Fruit fly (Drosophila melanogaster) whole organism, embryonic: ENCODE data around the gene CG14110.

Experiments used
- B-H1 ChIP-seq: fragments of 200-800 bp; sonication (Bioruptor generic); IDR thresholded peaks from 3 replicates; pipeline ENCODE4 v1.3.6; 2022; ENCODE audit warnings: missing biosample characterization, missing genetic modification characterization
- CG10462 ChIP-seq: fragments of 200-800 bp; sonication (Bioruptor generic); optimal IDR thresholded peaks from 2 replicates; lab custom pipeline; 2016; ENCODE audit warnings: missing biosample characterization, missing genetic modification characterization
- CG10565 ChIP-seq: fragments of 200-800 bp; sonication (Bioruptor generic); optimal IDR thresholded peaks from 3 replicates; lab custom pipeline; 2016; ENCODE audit warnings: missing biosample characterization, mild to moderate bottlenecking, missing genetic modification characterization
- CG11085 ChIP-seq: fragments of 200-800 bp; sonication (Bioruptor generic); IDR thresholded peaks from 2 replicates; pipeline ENCODE4 v1.3.6; 2022; ENCODE audit warnings: missing biosample characterization, missing genetic modification characterization
- CG12104 ChIP-seq: fragments of 200-800 bp; sonication (Bioruptor generic); optimal IDR thresholded peaks from 3 replicates; lab custom pipeline; 2016; ENCODE audit warnings: missing biosample characterization, missing genetic modification characterization
- CG12155 ChIP-seq: fragments of 200-800 bp; sonication (Bioruptor generic); optimal IDR thresholded peaks from 3 replicates; lab custom pipeline; 2016; ENCODE audit warnings: missing biosample characterization, missing genetic modification characterization
- CG12391 ChIP-seq: fragments of 200-800 bp; sonication (Bioruptor generic); optimal IDR thresholded peaks from 3 replicates; lab custom pipeline; 2018; ENCODE audit warnings: missing biosample characterization, mild to moderate bottlenecking, missing genetic modification characterization, moderate library complexity
- CG12942 ChIP-seq: fragments of 200-800 bp; sonication (Bioruptor generic); optimal IDR thresholded peaks from 3 replicates; lab custom pipeline; 2016; ENCODE audit warnings: missing biosample characterization, missing genetic modification characterization
- CG1602 ChIP-seq: fragments of 200-800 bp; sonication (Bioruptor generic); optimal IDR thresholded peaks from 3 replicates; lab custom pipeline; 2016; ENCODE audit warnings: missing biosample characterization, missing genetic modification characterization
- CG18619 ChIP-seq: fragments of 200-800 bp; sonication (Bioruptor generic); optimal IDR thresholded peaks from 3 replicates; lab custom pipeline; 2017; ENCODE audit warnings: missing biosample characterization, mild to moderate bottlenecking, missing genetic modification characterization
- CG30020 ChIP-seq: fragments of 200-800 bp; optimal IDR thresholded peaks from 2 replicates; lab custom pipeline; 2019; ENCODE audit warnings: missing biosample characterization, mild to moderate bottlenecking, missing genetic modification characterization, moderate library complexity
- CG6175 ChIP-seq: fragments of 200-800 bp; sonication (Bioruptor generic); IDR thresholded peaks from 3 replicates; pipeline ENCODE4 v1.3.6; 2022; ENCODE audit warnings: missing biosample characterization, missing genetic modification characterization
- CG6654 ChIP-seq: fragments of 200-800 bp; sonication (Bioruptor generic); optimal IDR thresholded peaks from 2 replicates; lab custom pipeline; 2017; ENCODE audit warnings: missing biosample characterization, mild to moderate bottlenecking, missing genetic modification characterization
- CG7372 ChIP-seq: fragments of 200-800 bp; sonication (Bioruptor generic); IDR thresholded peaks from 2 replicates; pipeline ENCODE4 v1.3.6; 2022; ENCODE audit warnings: missing biosample characterization, missing genetic modification characterization
- CG7928 ChIP-seq: fragments of 200-800 bp; sonication (Bioruptor generic); optimal IDR thresholded peaks from 2 replicates; lab custom pipeline; 2017; ENCODE audit warnings: missing biosample characterization, mild to moderate bottlenecking, missing genetic modification characterization
- CG8765 ChIP-seq: fragments of 200-800 bp; sonication (Bioruptor generic); IDR thresholded peaks from 2 replicates; pipeline ENCODE4 v1.3.6; 2022; ENCODE audit warnings: missing biosample characterization, missing genetic modification characterization
- CG8924 ChIP-seq: fragments of 200-800 bp; optimal IDR thresholded peaks from 3 replicates; lab custom pipeline; 2019; ENCODE audit warnings: missing biosample characterization, mild to moderate bottlenecking, missing genetic modification characterization, moderate library complexity
- Dll ChIP-seq: fragments of 200-800 bp; sonication (Bioruptor generic); IDR thresholded peaks from 4 replicates; pipeline ENCODE4 v1.3.6; 2022; ENCODE audit warnings: missing biosample characterization, missing genetic modification characterization; ENCODE audit not compliant: partially characterized antibody
- Hmx ChIP-seq: fragments of 200-800 bp; sonication (Bioruptor generic); optimal IDR thresholded peaks from 2 replicates; lab custom pipeline; 2016; ENCODE audit warnings: missing biosample characterization, missing genetic modification characterization
- Hr51 ChIP-seq, 2 experiments: fragments of 200-800 bp; sonication (Bioruptor generic); optimal IDR thresholded peaks; 2 replicates in 1 of 2; 3 replicates in 1 of 2; lab custom pipeline; 2016 to 2018; ENCODE audit warnings: missing biosample characterization in 2 of 2, missing genetic modification characterization in 2 of 2, mild to moderate bottlenecking in 1 of 2, moderate library complexity in 1 of 2
- Hr78 ChIP-seq, 2 experiments: fragments of 200-800 bp in 1 of 2; fragments of >200 bp in 1 of 2; sonication (Bioruptor generic) in 1 of 2; optimal IDR thresholded peaks; 2 replicates each; lab custom pipeline; 2017 to 2019; ENCODE audit warnings: missing biosample characterization in 2 of 2, missing genetic modification characterization in 2 of 2, mild to moderate bottlenecking in 1 of 2, moderate library complexity in 1 of 2
- Jarid2 ChIP-seq: fragments of 200-800 bp; sonication (Bioruptor generic); optimal IDR thresholded peaks from 3 replicates; lab custom pipeline; 2017; ENCODE audit warnings: mild to moderate bottlenecking, missing biosample characterization, missing genetic modification reagents, missing genetic modification characterization
- Lhr ChIP-seq: fragments of 200-800 bp; sonication (Bioruptor generic); optimal IDR thresholded peaks from 3 replicates; lab custom pipeline; 2017; ENCODE audit warnings: mild to moderate bottlenecking, missing biosample characterization, missing genetic modification reagents, missing genetic modification characterization
- Meics ChIP-seq: fragments of 200-800 bp; sonication (Bioruptor generic); optimal IDR thresholded peaks from 2 replicates; lab custom pipeline; 2017; ENCODE audit warnings: missing biosample characterization, mild to moderate bottlenecking, missing genetic modification characterization
- NK7.1 ChIP-seq: fragments of 200-800 bp; sonication (Bioruptor generic); optimal IDR thresholded peaks from 3 replicates; lab custom pipeline; 2016; ENCODE audit warnings: missing biosample characterization, missing genetic modification characterization
- Oli ChIP-seq: fragments of 200-800 bp; sonication (Bioruptor generic); optimal IDR thresholded peaks from 2 replicates; lab custom pipeline; 2018; ENCODE audit warnings: missing biosample characterization, mild to moderate bottlenecking, missing genetic modification characterization, moderate library complexity
- Rx ChIP-seq: fragments of 200-800 bp; sonication (Bioruptor generic); IDR thresholded peaks from 2 replicates; pipeline ENCODE4 v1.3.6; 2022; ENCODE audit warnings: missing biosample characterization, missing genetic modification characterization
- Sin3A ChIP-seq: fragments of >200 bp; optimal IDR thresholded peaks from 2 replicates; lab custom pipeline; 2018
- bigmax ChIP-seq: fragments of 200-800 bp; sonication (Bioruptor generic); optimal IDR thresholded peaks from 2 replicates; lab custom pipeline; 2018; ENCODE audit warnings: missing biosample characterization, mild to moderate bottlenecking, missing genetic modification characterization
- btn ChIP-seq: fragments of 200-800 bp; sonication (Bioruptor generic); optimal IDR thresholded peaks from 2 replicates; lab custom pipeline; 2016; ENCODE audit warnings: missing biosample characterization, missing genetic modification characterization
- dmrt99B ChIP-seq: fragments of 200-800 bp; sonication (Bioruptor generic); optimal IDR thresholded peaks from 2 replicates; lab custom pipeline; 2018; ENCODE audit warnings: missing biosample characterization, mild to moderate bottlenecking, missing genetic modification characterization, moderate library complexity
- exex ChIP-seq: fragments of 200-800 bp; sonication (Bioruptor generic); optimal IDR thresholded peaks from 4 replicates; lab custom pipeline; 2018; ENCODE audit warnings: missing biosample characterization, mild to moderate bottlenecking, missing genetic modification characterization, moderate library complexity
- inv ChIP-seq: fragments of 200-800 bp; sonication (Bioruptor generic); IDR thresholded peaks from 2 replicates; pipeline ENCODE4 v1.3.6; 2022; ENCODE audit warnings: missing biosample characterization, missing genetic modification characterization; ENCODE audit not compliant: partially characterized antibody
- jing ChIP-seq: fragments of 200-800 bp; sonication (Bioruptor generic); optimal IDR thresholded peaks from 2 replicates; lab custom pipeline; 2018; ENCODE audit warnings: missing biosample characterization, mild to moderate bottlenecking, missing genetic modification characterization
- knrl ChIP-seq: fragments of 200-800 bp; sonication (Bioruptor generic); IDR thresholded peaks from 3 replicates; pipeline ENCODE4 v1.3.6; 2022; ENCODE audit warnings: missing biosample characterization, missing genetic modification characterization; ENCODE audit not compliant: partially characterized antibody
- nau ChIP-seq: fragments of 200-800 bp; sonication (Bioruptor generic); optimal IDR thresholded peaks from 3 replicates; lab custom pipeline; 2017; ENCODE audit warnings: missing biosample characterization, mild to moderate bottlenecking, missing genetic modification characterization, missing genetic modification reagents
- nerfin-2 ChIP-seq: fragments of 200-800 bp; sonication (Bioruptor generic); IDR thresholded peaks from 2 replicates; pipeline ENCODE4 v1.3.6; 2022; ENCODE audit warnings: missing biosample characterization, missing genetic modification characterization; ENCODE audit not compliant: partially characterized antibody
- oc ChIP-seq: fragments of 200-800 bp; sonication (Bioruptor generic); optimal IDR thresholded peaks from 2 replicates; lab custom pipeline; 2018; ENCODE audit warnings: missing biosample characterization, mild to moderate bottlenecking, missing genetic modification characterization, moderate library complexity
- odd ChIP-seq: fragments of 200-800 bp; sonication (Bioruptor generic); optimal IDR thresholded peaks from 2 replicates; lab custom pipeline; 2017; ENCODE audit warnings: missing biosample characterization, mild to moderate bottlenecking, missing genetic modification characterization
- pros ChIP-seq: fragments of 200-800 bp; sonication (Bioruptor generic); optimal IDR thresholded peaks from 3 replicates; lab custom pipeline; 2019; ENCODE audit warnings: missing biosample characterization, mild to moderate bottlenecking, missing genetic modification characterization, moderate library complexity
- psq ChIP-seq: fragments of 200-800 bp; sonication (Bioruptor generic); optimal IDR thresholded peaks from 2 replicates; lab custom pipeline; 2017; ENCODE audit warnings: missing biosample characterization, missing genetic modification characterization
- sc ChIP-seq, 3 experiments: fragments of >200 bp in 2 of 3; fragments of 200-800 bp in 1 of 3; sonication (Bioruptor generic) in 1 of 3; optimal IDR thresholded peaks; 2 replicates in 2 of 3; 3 replicates in 1 of 3; lab custom pipeline; 2017; ENCODE audit warnings: mild to moderate bottlenecking in 1 of 3, missing biosample characterization in 1 of 3, missing genetic modification characterization in 1 of 3, missing genetic modification reagents in 1 of 3
- sens-2 ChIP-seq: fragments of 200-800 bp; sonication (Bioruptor generic); IDR thresholded peaks from 2 replicates; pipeline ENCODE4 v1.3.6; 2022; ENCODE audit warnings: missing biosample characterization, missing genetic modification characterization
- sim ChIP-seq: fragments of 200-800 bp; sonication (Bioruptor generic); IDR thresholded peaks from 2 replicates; pipeline ENCODE4 v1.3.6; 2022; ENCODE audit warnings: missing biosample characterization, missing genetic modification characterization
- slou ChIP-seq: fragments of 200-800 bp; sonication (Bioruptor generic); optimal IDR thresholded peaks from 3 replicates; lab custom pipeline; 2016; ENCODE audit warnings: missing biosample characterization, missing genetic modification characterization
- stwl ChIP-seq: fragments of 200-800 bp; sonication (Bioruptor generic); optimal IDR thresholded peaks from 3 replicates; lab custom pipeline; 2018; ENCODE audit warnings: missing biosample characterization, mild to moderate bottlenecking, missing genetic modification characterization, moderate library complexity
- tap ChIP-seq: fragments of 200-800 bp; optimal IDR thresholded peaks from 3 replicates; lab custom pipeline; 2019; ENCODE audit warnings: missing biosample characterization, mild to moderate bottlenecking, missing genetic modification characterization, moderate library complexity
- tx ChIP-seq: fragments of 200-800 bp; sonication (Bioruptor generic); optimal IDR thresholded peaks from 2 replicates; lab custom pipeline; 2016; ENCODE audit warnings: missing biosample characterization, missing genetic modification characterization
- vfl ChIP-seq: fragments of 200-800 bp; sonication (Bioruptor generic); optimal IDR thresholded peaks from 2 replicates; lab custom pipeline; 2016; ENCODE audit warnings: missing biosample characterization, missing genetic modification characterization

Gene CG14110

dm6 chr3L:13403141-13403867, 18.7 kb downstream of the CG14110 start (continued):
- no peak for TF ChIP-seq inv
- no peak for TF ChIP-seq pros
- no peak for TF ChIP-seq vfl (GFP tag; lab: Kevin White, UChicago)
- 0 out of 2 replicates have a peak, but pooled peaks have one; percentile 11 for TF ChIP-seq sim (GFP tag; lab: Robert Waterston, UW)
- TF ChIP-seq exex (tag; lab: Kevin White, UChicago) = no peak
- TF ChIP-seq CG7372 (GFP tag; lab: Robert Waterston, UW) = no peak
- TF ChIP-seq Rx (GFP tag; lab: Robert Waterston, UW) = no peak
- no peak for TF ChIP-seq CG18619
- no peak for TF ChIP-seq NK7.1 (GFP tag; lab: Kevin White, UChicago)
- TF ChIP-seq tap (tag; lab: Kevin White, UChicago) = no peak
- peak; percentile 34 for TF ChIP-seq CG8924 (tag; lab: Kevin White, UChicago)
- TF ChIP-seq CG10462 (GFP tag; lab: Kevin White, UChicago) = no peak
- TF ChIP-seq slou (GFP tag; lab: Kevin White, UChicago) = no peak
- TF ChIP-seq CG12155 (GFP tag; lab: Kevin White, UChicago) = no peak
- no peak for TF ChIP-seq sc (optimal IDR thresholded peaks at IDR 0.05; lab: Kevin White, UChicago)
- peak; percentile 30 for TF ChIP-seq sc (GFP tag; optimal IDR thresholded peaks at IDR 0.05; lab: Kevin White, UChicago)
- TF ChIP-seq Hr51 (GFP tag; optimal IDR thresholded peaks at IDR 0.05; lab: Kevin White, UChicago) = no peak
- no peak for TF ChIP-seq psq (GFP tag; lab: Kevin White, UChicago)
- no peak for TF ChIP-seq CG7928 (GFP tag; lab: Kevin White, UChicago)
- TF ChIP-seq CG30020 (tag; lab: Kevin White, UChicago) = no peak
- TF ChIP-seq Jarid2 = no peak
- TF ChIP-seq Hmx (GFP tag; lab: Kevin White, UChicago) = no peak
- TF ChIP-seq Lhr = no peak
- TF ChIP-seq dmrt99B (tag; lab: Kevin White, UChicago) = peak; percentile 52
- TF ChIP-seq Meics = no peak
- no peak for TF ChIP-seq CG8765 (GFP tag; lab: Robert Waterston, UW)
- no peak for TF ChIP-seq nau (GFP tag; lab: Kevin White, UChicago)
- peak; percentile 17 for TF ChIP-seq CG12391 (tag; lab: Kevin White, UChicago)
- no peak for TF ChIP-seq stwl (tag; lab: Kevin White, UChicago)
- TF ChIP-seq CG12104 (GFP tag; lab: Kevin White, UChicago) = no peak
- no peak for TF ChIP-seq CG10565 (GFP tag; lab: Kevin White, UChicago)
- TF ChIP-seq bigmax = no peak
- peak; percentile 25 for TF ChIP-seq CG6654 (GFP tag; lab: Kevin White, UChicago)
- peak; percentile 16 for TF ChIP-seq Oli
- no peak for TF ChIP-seq btn (GFP tag; lab: Kevin White, UChicago)
- TF ChIP-seq knrl (GFP tag; lab: Robert Waterston, UW) = no peak
- TF ChIP-seq oc (tag; lab: Kevin White, UChicago) = no peak
- no peak for TF ChIP-seq B-H1 (GFP tag; lab: Robert Waterston, UW)
- TF ChIP-seq CG1602 = no peak
- TF ChIP-seq odd (GFP tag; lab: Kevin White, UChicago) = no peak
- no peak for TF ChIP-seq tx (GFP tag; lab: Kevin White, UChicago)
- no peak for TF ChIP-seq Sin3A (lab: Kevin White, UChicago)
- TF ChIP-seq sens-2 = no peak
- no peak for TF ChIP-seq Hr78 (GFP tag; optimal IDR thresholded peaks at IDR 0.05; lab: Kevin White, UChicago)
- TF ChIP-seq CG11085 (GFP tag; lab: Robert Waterston, UW) = no peak
- no peak for TF ChIP-seq CG6175 (GFP tag; lab: Robert Waterston, UW)
- no peak for TF ChIP-seq nerfin-2 (GFP tag; lab: Robert Waterston, UW)
- TF ChIP-seq CG12942 (GFP tag; lab: Kevin White, UChicago) = no peak
- peak; percentile 10 for TF ChIP-seq jing (GFP tag; lab: Kevin White, UChicago)
- TF ChIP-seq Dll (GFP tag; lab: Robert Waterston, UW) = no peak
